Worm (Caenorhabditis elegans): Measurements from ENCODE around the gene F40H3.3.

F40H3.3 gene

DNA sequence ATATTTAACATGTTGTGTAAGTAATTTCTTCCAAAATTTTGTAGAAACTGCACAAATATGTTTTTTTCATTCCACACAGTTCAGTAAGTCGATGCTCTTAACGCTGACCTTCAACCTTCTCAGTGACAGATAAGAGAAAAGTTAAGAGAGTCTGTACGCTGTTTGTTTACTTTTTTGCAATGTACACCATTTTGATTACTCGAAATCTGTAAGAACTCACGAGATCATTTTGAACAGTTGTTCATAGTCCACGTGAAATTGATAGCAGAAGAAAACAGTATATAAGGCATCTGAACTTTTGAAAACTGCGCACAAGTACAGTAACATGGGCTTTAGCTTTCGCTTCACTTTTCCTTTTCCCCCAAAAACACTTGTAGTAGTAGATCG is 7.4 kb downstream of the F40H3.3 start:
- TF ChIP-seq tbx-8 (GFP tag; optimal IDR thresholded peaks at IDR 0.05) (no peak), drap-1 (GFP tag; optimal IDR thresholded peaks at IDR 0.05) (no peak), nhr-237 (tag; optimal IDR thresholded peaks at IDR 0.05) (no peak), ceh-83 (GFP tag; optimal IDR thresholded peaks at IDR 0.05) (no peak), sem-2 (GFP tag; optimal IDR thresholded peaks at IDR 0.05) (no peak)

DNA sequence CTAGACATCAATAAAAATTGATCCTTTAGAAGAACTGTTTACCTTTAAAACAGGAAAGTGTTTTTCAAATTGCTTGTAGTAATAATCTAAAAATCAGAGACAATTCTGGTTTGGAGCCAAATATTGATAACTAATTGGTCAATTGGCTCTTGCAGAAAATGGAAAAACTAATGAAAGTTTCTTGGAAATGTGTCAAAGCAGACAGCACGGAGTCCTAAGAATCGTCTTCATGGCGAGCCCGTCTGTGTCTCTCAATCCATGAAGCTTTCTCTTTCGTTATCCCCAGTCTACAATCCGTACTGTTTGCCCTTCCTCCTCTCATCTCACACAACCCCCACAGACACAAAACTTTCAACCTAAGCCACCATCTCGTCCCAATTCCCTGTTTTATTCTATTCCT is 8.2 kb downstream of the F40H3.3 start, which contains the start of gene F40H3.1:
Gene F40H3.1 (plus strand): TSS at position 301 of the 400 bp plus-strand sequence.
- TF ChIP-seq blmp-1 (tag; optimal IDR thresholded peaks at IDR 0.05) (no peak), unc-39 (tag; optimal IDR thresholded peaks at IDR 0.05) (no peak), mls-2 (tag; optimal IDR thresholded peaks at IDR 0.05) (no peak), lsy-2 (tag; optimal IDR thresholded peaks at IDR 0.05) (no peak), hlh-1 (tag; optimal IDR thresholded peaks at IDR 0.05) (no peak), nhr-28 (tag; optimal IDR thresholded peaks at IDR 0.05) (no peak), elt-3 (tag; optimal IDR thresholded peaks at IDR 0.05) (no peak), unc-62 (GFP tag; optimal IDR thresholded peaks at IDR 0.05) (no peak), ces-1 (GFP tag; optimal IDR thresholded peaks at IDR 0.05) (no peak), ham-2 (GFP tag; optimal IDR thresholded peaks at IDR 0.05) (no peak), lin-32 (GFP tag; optimal IDR thresholded peaks at IDR 0.05) (no peak), ceh-39 (tag; optimal IDR thresholded peaks at IDR 0.05) (no peak), snpc-4 (tag; optimal IDR thresholded peaks at IDR 0.05) (no peak), lin-13 (tag; optimal IDR thresholded peaks at IDR 0.05) (no peak), zip-8 (tag; optimal IDR thresholded peaks at IDR 0.05) (no peak), ceh-43 (GFP tag; optimal IDR thresholded peaks at IDR 0.05) (no peak), nhr-76 (tag; optimal IDR thresholded peaks at IDR 0.05) (no peak), mep-1 (tag; optimal IDR thresholded peaks at IDR 0.05) (no peak)

DNA sequence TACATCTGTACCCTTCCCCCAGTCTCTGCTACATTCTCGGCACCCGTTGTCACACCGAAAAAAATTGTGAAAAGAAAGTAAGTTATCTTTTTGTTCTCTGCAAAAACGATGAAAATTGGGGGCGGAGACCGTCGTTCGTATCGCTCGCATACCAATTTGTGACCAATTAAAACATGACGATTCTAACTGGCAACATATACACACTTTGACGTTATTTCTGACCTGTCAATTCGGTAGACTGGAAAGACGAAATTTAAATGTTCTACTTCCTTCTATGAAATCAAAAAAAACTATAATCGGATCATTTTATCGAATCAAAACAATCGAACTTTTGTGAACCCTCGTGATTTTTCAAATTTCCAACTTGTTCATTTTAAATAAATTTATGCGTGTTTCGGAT is 9.2 kb downstream of the F40H3.3 start:
- TF ChIP-seq nhr-2 (tag; optimal IDR thresholded peaks at IDR 0.05), result no peak

DNA sequence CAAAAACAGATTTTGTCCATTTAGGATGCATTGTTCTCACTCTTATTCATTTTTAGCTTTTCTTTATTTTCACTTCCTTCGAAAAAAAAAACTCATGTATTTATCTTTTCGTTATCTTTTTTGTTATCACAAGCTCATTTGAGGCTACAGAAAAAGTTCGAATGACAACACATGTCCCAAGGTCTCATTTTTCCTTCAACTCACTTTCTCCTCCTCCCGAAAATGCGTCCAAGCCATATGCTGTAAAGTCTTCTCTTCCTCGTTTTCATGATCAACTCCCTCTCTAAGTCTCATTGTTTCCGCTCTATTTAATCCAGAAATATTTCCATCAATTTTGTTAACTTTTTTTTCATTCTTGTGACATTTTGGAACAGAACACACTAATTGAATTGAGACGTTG is 10.0 kb downstream of the F40H3.3 start:
- no peak for TF ChIP-seq elt-3 (tag; optimal IDR thresholded peaks at IDR 0.05)
- TF ChIP-seq mls-2 (tag; optimal IDR thresholded peaks at IDR 0.05), result no peak
- TF ChIP-seq nhr-28 (tag; optimal IDR thresholded peaks at IDR 0.05), result no peak
- TF ChIP-seq unc-62 (GFP tag; optimal IDR thresholded peaks at IDR 0.05), result no peak
- TF ChIP-seq nhr-237 (tag; optimal IDR thresholded peaks at IDR 0.05), result no peak
- no peak for TF ChIP-seq nhr-12 (tag; optimal IDR thresholded peaks at IDR 0.05)
- TF ChIP-seq lsy-2 (tag; optimal IDR thresholded peaks at IDR 0.05), result no peak
- no peak for TF ChIP-seq cnd-1 (tag; optimal IDR thresholded peaks at IDR 0.05)
- no peak for TF ChIP-seq flh-1 (GFP tag; optimal IDR thresholded peaks at IDR 0.05)
- TF ChIP-seq drap-1 (GFP tag; optimal IDR thresholded peaks at IDR 0.05), result no peak
- no peak for TF ChIP-seq M03D4.4 (tag; optimal IDR thresholded peaks at IDR 0.05)
- TF ChIP-seq ceh-39 (tag; optimal IDR thresholded peaks at IDR 0.05), result no peak
- no peak for TF ChIP-seq sptf-1 (tag; optimal IDR thresholded peaks at IDR 0.05)
- TF ChIP-seq ztf-11 (tag; optimal IDR thresholded peaks at IDR 0.05), result no peak
- TF ChIP-seq unc-120 (tag; optimal IDR thresholded peaks at IDR 0.05; ENCODE audit: poor library complexity, severe bottlenecking), result peak; percentile 56
- TF ChIP-seq unc-39 (tag; optimal IDR thresholded peaks at IDR 0.05), result no peak
- no peak for TF ChIP-seq nhr-2 (tag; optimal IDR thresholded peaks at IDR 0.05)
- no peak for TF ChIP-seq zip-8 (tag; optimal IDR thresholded peaks at IDR 0.05)
- TF ChIP-seq ces-1 (GFP tag; optimal IDR thresholded peaks at IDR 0.05), result peak; percentile 16
- TF ChIP-seq bed-3 (GFP tag; optimal IDR thresholded peaks at IDR 0.05), result no peak
- no peak for TF ChIP-seq tbx-8 (GFP tag; optimal IDR thresholded peaks at IDR 0.05)
- no peak for TF ChIP-seq mep-1 (tag; optimal IDR thresholded peaks at IDR 0.05)
- no peak for TF ChIP-seq blmp-1 (tag; optimal IDR thresholded peaks at IDR 0.05)
- TF ChIP-seq hlh-1 (tag; optimal IDR thresholded peaks at IDR 0.05), result peak; percentile 62
- no peak for TF ChIP-seq ceh-83 (GFP tag; optimal IDR thresholded peaks at IDR 0.05)
- TF ChIP-seq mab-5 (tag; optimal IDR thresholded peaks at IDR 0.05), result no peak

DNA sequence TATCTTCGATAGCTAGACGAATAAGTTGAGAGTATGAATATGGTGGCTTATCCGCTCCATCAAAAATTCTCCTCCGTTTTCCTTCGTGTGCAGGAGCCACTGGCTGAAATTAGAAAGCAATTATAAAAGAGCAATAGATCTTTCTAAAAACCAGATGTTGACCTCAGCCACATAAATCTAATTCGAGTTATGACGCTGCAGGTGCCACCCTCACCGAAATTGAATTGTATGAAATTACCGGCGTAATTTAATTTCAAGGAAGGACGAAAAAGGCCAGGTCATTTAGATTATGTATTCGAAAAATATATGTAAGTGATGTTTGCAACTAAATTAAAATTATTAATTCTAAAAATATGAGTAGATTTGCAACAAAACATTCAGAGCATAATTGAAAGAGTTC is 19.5 kb downstream of the F40H3.3 start:
- TF ChIP-seq nhr-2 (tag; optimal IDR thresholded peaks at IDR 0.05), result no peak
- TF ChIP-seq cnd-1 (tag; optimal IDR thresholded peaks at IDR 0.05), result no peak
- peak; percentile 95 for TF ChIP-seq ces-1 (GFP tag; optimal IDR thresholded peaks at IDR 0.05)
